Worm (Caenorhabditis elegans): Measurements from ENCODE around the gene oac-54.

- TF ChIP-seq cog-1 (tag; optimal IDR thresholded peaks at IDR 0.05), result no peak
- TF ChIP-seq tab-1 (GFP tag; IDR thresholded peaks at IDR 0.05), result no peak
- no peak for TF ChIP-seq flt-1 (GFP tag; IDR thresholded peaks at IDR 0.05)
- TF ChIP-seq ref-1 (GFP tag; conservative IDR thresholded peaks at IDR 0.05), result no peak
These were observed 18.7 kb upstream of the oac-54 start, which contains the start of gene Y9C2UA.1 for ce11 chrII:9139172-9139700.

All from whole organism, midembryonic.